Worm (Caenorhabditis elegans) whole organism, young adult: Measurements from ENCODE around the gene rgs-7.

Source experiments
- B0336.3 ChIP-seq: fragments of 200-800 bp; sonication (Bioruptor generic); IDR thresholded peaks from 2 replicates; pipeline ENCODE4 v1.3.6; 2022; ENCODE audit warnings: missing genetic modification characterization, missing compliant biosample characterization
- F37B4.10 ChIP-seq: fragments of 200-800 bp; sonication (Bioruptor generic); IDR thresholded peaks from 2 replicates; pipeline ENCODE4 v1.3.6; 2022; ENCODE audit warnings: missing genetic modification characterization, missing compliant biosample characterization
- F55B11.4 ChIP-seq: sonication (generic microtip); optimal IDR thresholded peaks from 2 replicates; lab custom pipeline; 2016; ENCODE audit warnings: missing compliant biosample characterization, missing genetic modification characterization, borderline replicate concordance; ENCODE audit not compliant: insufficient read depth
- K11D2.4 ChIP-seq: fragments of 200-800 bp; sonication (Bioruptor generic); IDR thresholded peaks from 2 replicates; pipeline ENCODE4 v1.3.6; 2022; ENCODE audit warnings: missing genetic modification reagents, missing genetic modification characterization, missing compliant biosample characterization
- ZK185.1 ChIP-seq: sonication (generic microtip); optimal IDR thresholded peaks from 2 replicates; lab custom pipeline; 2016; ENCODE audit warnings: mild to moderate bottlenecking, missing genetic modification characterization, missing compliant biosample characterization; ENCODE audit not compliant: poor library complexity, severe bottlenecking
- ceh-91 ChIP-seq: fragments of 200-800 bp; sonication (Bioruptor generic); IDR thresholded peaks from 2 replicates; pipeline ENCODE4 v1.3.6; 2022; ENCODE audit warnings: missing genetic modification reagents, missing genetic modification characterization, missing compliant biosample characterization
- dox-1 ChIP-seq: fragments of 200-800 bp; sonication (Bioruptor generic); IDR thresholded peaks from 2 replicates; pipeline ENCODE4 v1.3.6; 2022; ENCODE audit warnings: missing genetic modification reagents, missing genetic modification characterization, missing compliant biosample characterization
- ets-4 ChIP-seq: fragments of 200-800 bp; sonication (Bioruptor generic); optimal IDR thresholded peaks from 2 replicates; lab custom pipeline; 2018; ENCODE audit warnings: mild to moderate bottlenecking, missing genetic modification characterization, missing compliant biosample characterization
- hmg-1.2 ChIP-seq: fragments of 200-800 bp; sonication (Bioruptor generic); IDR thresholded peaks from 2 replicates; pipeline ENCODE4 v1.3.6; 2022; ENCODE audit warnings: missing genetic modification reagents, missing genetic modification characterization, missing compliant biosample characterization
- let-607 ChIP-seq, 2 experiments: fragments of 200-800 bp in 1 of 2; sonication (Bioruptor generic) in 1 of 2; sonication (generic microtip) in 1 of 2; optimal IDR thresholded peaks; 2 replicates each; lab custom pipeline; 2016 to 2018; ENCODE audit warnings: mild to moderate bottlenecking in 2 of 2, missing compliant biosample characterization in 2 of 2, missing genetic modification characterization in 2 of 2, moderate library complexity in 2 of 2, missing genotype in 1 of 2
- madf-10 ChIP-seq: sonication (generic microtip); optimal IDR thresholded peaks from 2 replicates; lab custom pipeline; 2016; ENCODE audit warnings: mild to moderate bottlenecking, missing genetic modification characterization, missing compliant biosample characterization
- snpc-1.3 ChIP-seq: sonication (generic microtip); optimal IDR thresholded peaks from 2 replicates; lab custom pipeline; 2017; ENCODE audit warnings: missing genetic modification characterization, mild to moderate bottlenecking, missing compliant biosample characterization, antibody characterized with exemption, moderate library complexity, missing genotype, missing genetic modification reagents; ENCODE audit not compliant: insufficient read depth
- tbp1 ChIP-seq: fragments of 200-800 bp; sonication (Bioruptor generic); optimal IDR thresholded peaks from 2 replicates; lab custom pipeline; 2018; ENCODE audit warnings: mild to moderate bottlenecking, missing genetic modification characterization, missing compliant biosample characterization
- zfh-2 ChIP-seq: fragments of 200-800 bp; sonication (Bioruptor generic); conservative IDR thresholded peaks from 2 replicates; pipeline ENCODE4 v1.3.6; 2022; ENCODE audit warnings: missing genetic modification reagents, missing genetic modification characterization, missing compliant biosample characterization

Gene rgs-7

ce11 chrX:3605727-3606126 is 63.4 kb downstream of the rgs-7 start, which contains the start of gene C18B2.4 (continued):
- TF ChIP-seq let-607 (tag; optimal IDR thresholded peaks at IDR 0.05; lab: Kevin White, UChicago) (peak; percentile 53 to 56), hmg-1.2 (GFP tag; lab: Robert Waterston, UW) (peak; percentile 74), B0336.3 (peak; percentile 61; the same call in 1 of the 2 replicates), zfh-2 (GFP tag; lab: Robert Waterston, UW) (peak; percentile 90), tbp1 (GFP tag; lab: Kevin White, UChicago) (peak; percentile 42), F55B11.4 (tag; lab: Kevin White, UChicago) (no peak), ZK185.1 (tag; lab: Kevin White, UChicago) (peak; percentile 64), F37B4.10 (GFP tag; lab: Robert Waterston, UW) (no peak), K11D2.4 (GFP tag; lab: Robert Waterston, UW) (peak; percentile 41; the same call in 1 of the 2 replicates), ceh-91 (GFP tag; lab: Robert Waterston, UW) (no peak), ets-4 (peak; percentile 57), snpc-1.3 (tag; lab: Kevin White, UChicago) (no peak), dox-1 (GFP tag; lab: Robert Waterston, UW) (peak; percentile 89), madf-10 (tag; lab: Kevin White, UChicago) (peak; percentile 10)
